Fruit fly (Drosophila melanogaster) ovary, adult (tissue): ENCODE data around the gene Nbr.

Source experiments
- CG17801 ChIP-seq: fragments of 200-800 bp; optimal IDR thresholded peaks from 2 replicates; lab custom pipeline; 2019; ENCODE audit warnings: missing biosample characterization, mild to moderate bottlenecking, missing genetic modification characterization, moderate library complexity; ENCODE audit not compliant: partially characterized antibody

Nbr gene

DNA sequence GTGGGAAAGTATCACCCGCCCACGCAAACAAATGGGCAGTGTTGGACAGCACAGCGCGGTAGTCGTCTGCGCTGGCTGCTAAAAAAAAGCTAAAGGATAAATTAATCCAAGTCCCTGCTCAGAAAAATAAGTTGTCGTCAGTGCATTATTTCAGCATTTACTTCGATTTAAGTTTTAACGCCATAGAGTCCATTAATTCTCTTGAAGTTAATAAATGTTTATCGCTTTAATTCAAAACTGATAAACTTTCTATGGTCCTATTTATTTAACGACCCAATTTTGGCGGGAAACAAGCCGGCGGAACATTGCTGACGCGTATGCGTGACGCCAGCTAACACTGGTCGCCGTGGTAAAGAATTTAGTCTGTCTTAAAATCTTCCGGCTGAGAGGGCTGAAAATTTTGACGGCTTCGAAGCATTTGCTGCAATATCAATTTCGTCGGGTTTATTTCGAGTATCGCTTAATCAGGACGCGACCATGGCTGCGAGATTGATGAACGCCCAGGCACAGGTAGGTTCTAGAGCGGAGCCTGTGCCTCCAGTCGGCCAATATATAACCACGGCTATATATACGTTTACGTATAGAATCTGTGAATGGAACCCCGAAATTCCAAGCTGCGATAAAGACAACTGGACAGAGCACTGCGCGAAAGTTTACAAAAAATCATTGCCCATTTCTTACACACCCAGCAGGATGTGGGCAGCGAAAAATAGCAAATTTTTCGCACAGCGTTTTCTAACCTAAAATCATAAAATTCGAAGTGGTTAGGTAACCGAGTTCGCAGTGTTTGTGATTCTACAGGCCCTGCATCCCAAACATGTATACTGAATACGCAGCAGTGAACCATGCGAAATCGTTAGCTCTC, 5.6 kb upstream of the Nbr start, which contains the start of the genes mAcon1, CG43345 and CG43346:
Gene mAcon1, plus strand, starts transcription at position 276 of the 865 bp plus-strand sequence.
Gene CG43345, minus strand, starts transcription at position 287 of the 865 bp plus-strand sequence.
Gene CG43346, minus strand, starts transcription at position 287 of the 865 bp plus-strand sequence.
- TF ChIP-seq CG17801 (GFP tag; lab: Kevin White, UChicago) = peak; percentile 71

DNA sequence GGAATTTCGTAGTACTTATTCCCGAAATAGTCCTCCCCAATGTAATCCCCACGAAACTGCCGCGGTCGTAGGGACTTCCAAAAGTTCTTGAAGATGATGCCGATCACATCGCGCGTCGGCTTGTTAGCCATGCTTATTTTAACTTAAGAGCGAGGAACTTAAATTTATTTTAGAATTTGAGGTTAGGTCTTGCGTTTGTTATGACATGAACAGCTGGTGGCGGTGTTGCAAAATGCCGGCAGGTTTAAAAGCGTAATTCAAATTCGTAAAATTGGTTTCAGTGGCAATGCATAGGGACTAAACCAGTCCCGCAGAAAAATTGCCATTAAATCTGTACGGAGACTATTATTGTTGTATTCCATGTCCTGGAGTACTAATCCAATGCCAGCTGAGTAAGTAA, 3.5 kb upstream of the Nbr start:
- peak; percentile 47 for TF ChIP-seq CG17801 (GFP tag; lab: Kevin White, UChicago)

DNA sequence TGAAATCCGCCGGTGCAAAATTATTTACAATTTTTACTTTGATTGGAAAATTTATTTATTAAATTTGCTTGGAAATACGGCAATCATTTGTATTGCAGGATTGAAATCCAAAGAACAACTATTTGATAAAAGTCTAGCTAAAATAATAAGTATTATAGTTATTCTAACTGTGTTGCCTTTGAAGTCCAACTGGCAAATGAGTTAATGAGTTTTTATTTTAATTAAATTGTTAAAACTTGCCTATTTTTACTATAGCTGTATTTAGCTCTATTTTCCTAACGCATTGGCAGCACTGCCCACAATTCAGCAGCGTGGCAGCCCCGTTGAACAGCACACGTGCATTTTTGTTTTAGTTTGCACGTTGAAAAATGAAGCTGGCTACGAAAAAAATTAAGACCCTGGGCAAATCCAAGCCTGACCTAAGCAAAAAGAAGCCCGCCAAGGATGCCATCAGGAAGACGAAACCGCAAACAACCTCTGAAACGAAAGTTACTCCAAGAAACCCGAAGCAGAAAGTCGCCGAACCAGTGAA, 494 bp upstream of the Nbr start, which contains the start of gene Noc2:
Gene Noc2, plus strand, starts transcription at position 331 of the 532 bp plus-strand sequence.
- TF ChIP-seq CG17801 (GFP tag; lab: Kevin White, UChicago) = no peak

DNA sequence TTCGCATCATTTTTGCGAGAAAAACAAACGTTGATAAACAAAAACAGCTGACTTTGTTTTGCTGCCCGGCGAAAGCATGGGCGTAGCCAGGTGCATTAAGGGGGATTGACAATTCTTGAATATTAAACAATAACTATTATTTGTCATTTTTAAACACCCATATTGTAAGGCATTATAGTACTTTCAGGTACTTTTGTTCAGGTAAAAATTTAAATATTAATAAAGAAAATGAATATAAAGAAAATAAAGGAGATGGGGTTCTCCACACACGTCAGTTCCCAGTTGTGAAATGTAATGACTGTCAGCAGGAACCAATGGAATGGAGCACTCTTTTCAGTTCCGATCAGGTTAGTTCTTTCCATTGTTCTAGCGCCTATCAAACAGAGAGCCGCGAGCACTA, 4.3 kb downstream of the Nbr start, which contains the start of the genes Coq3 and Pld3:
Gene Coq3, minus strand, starts transcription at position 58 of the 400 bp plus-strand sequence.
Gene Pld3, plus strand, starts transcription at position 294 of the 400 bp plus-strand sequence.
- TF ChIP-seq CG17801 (GFP tag; lab: Kevin White, UChicago) = peak; percentile 93

DNA sequence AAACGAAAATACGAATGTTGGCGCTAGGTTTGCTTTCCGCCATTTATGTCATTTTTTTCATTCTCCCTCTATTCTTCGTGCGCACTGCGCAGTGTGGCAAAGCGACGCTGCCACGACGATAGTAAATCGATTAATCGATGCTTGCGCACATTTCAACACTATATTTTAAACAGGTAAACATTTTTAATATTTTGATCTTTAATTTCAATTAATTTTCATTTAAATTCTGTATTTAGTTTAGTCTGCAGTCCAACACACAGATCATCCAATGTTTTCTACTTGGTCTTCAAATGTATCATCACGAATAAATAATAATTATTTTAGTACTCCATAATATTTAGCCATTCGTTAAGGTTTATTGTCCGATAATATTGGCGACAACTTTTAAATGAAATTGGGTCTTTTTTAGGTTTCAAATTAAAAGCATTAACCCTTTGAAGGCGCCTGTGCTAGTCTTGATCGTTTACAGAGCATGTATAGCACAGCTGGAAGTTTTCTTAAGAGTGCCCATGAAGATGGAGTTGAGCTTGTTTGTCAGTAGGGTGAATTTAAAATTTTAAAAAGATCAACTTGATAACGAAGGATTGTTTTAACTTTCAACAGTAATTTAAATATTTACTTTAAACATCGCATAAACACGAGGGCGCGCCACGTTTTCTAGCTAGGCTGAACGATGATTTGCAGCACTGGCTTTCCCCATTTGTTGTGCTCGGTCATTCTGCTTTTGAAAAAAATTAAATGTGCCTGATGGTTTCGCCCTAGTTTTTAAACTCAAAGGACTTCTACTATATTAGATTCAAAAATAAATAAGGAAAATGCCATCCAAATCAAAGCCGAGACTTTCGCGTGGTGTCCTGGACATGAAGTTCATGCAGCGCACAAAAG, 6.5 kb downstream of the Nbr start, which contains the start of the genes Mpp6 and E2f2:
Gene Mpp6, plus strand, starts transcription at position 133 of the 885 bp plus-strand sequence.
Gene E2f2, minus strand, starts transcription at position 594 of the 885 bp plus-strand sequence.
- peak; percentile 52 for TF ChIP-seq CG17801 (GFP tag; lab: Kevin White, UChicago)

DNA sequence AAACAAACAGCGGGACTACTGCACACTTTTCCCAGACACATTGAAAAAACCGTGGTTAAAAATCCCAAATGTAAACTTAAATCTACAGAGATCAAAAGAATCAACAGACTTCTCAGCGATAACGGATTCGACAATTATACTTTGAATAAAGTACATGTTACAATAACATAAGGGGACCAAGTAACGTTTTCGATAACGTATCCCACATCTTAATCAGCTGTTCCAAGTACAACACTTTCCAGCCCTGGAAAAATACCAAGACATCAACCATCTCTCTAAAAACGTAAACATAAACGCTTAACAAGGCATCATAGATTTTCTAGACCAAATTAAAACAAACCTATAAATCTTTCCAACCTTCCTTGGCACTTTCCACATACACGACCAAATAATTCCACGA, 9.0 kb downstream of the Nbr start:
- no peak for TF ChIP-seq CG17801 (GFP tag; lab: Kevin White, UChicago)

DNA sequence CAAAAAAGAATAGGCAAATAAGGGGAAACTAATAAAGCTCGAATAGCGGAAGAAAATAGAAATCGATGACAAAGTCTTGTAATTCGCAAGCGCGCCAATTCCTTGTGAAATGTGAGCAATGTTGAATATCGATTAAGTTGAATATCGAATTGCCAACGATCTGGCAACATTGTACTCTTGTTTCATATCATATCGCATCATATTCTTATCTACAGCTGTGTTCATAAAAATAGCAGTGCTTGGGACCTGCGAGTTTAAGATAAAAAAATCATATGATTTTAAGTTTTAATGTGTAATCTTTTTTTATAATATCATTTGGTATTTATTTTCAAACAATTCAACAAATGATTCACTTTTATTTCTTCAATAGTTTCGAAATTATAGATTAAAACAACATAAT, 13.8 kb downstream of the Nbr start:
- no peak for TF ChIP-seq CG17801 (GFP tag; lab: Kevin White, UChicago)

DNA sequence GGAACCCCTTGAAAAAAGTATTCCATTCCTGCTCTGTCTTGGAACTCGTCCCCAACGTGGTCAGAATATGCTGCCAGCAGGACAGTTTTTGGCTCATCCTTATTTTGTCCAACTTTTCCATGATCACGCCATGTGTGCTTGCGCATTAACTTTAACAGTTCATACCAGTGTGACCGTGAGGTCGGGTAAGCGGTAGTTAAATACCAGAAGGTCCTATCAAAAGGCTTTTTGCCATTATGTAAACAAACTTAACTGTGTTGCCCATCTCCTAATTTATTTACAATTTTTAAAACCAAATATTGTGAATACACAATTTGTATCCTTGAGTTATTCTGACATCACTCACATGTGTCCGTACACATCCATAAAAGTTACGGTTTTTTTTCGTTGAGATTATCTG, 14.6 kb downstream of the Nbr start, which contains the start of gene del:
Gene del, minus strand, starts transcription at position 305 of the 400 bp plus-strand sequence.
- TF ChIP-seq CG17801 (GFP tag; lab: Kevin White, UChicago) = no peak

DNA sequence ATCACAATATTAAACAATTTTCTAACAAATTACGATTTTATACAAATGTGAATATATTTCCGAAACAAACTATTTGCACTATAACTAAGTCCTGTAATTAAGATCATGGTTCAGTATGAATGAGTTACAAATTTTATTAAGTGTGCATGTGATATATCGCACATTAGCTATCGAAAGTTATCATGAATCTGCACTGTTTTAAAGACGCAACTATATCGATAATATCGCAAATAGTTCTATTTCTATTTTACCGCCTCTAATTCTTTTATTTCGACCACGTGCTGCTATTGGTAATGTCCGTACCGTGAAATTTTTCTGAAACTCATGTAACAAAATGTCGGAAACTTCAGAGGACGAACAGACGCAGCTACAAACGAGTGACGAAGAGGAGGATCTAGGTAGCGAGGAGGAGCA, 19.9 kb downstream of the Nbr start, which contains the start of gene pths:
Gene pths, plus strand, starts transcription at position 258 of the 414 bp plus-strand sequence.
- no peak for TF ChIP-seq CG17801 (GFP tag; lab: Kevin White, UChicago)

DNA sequence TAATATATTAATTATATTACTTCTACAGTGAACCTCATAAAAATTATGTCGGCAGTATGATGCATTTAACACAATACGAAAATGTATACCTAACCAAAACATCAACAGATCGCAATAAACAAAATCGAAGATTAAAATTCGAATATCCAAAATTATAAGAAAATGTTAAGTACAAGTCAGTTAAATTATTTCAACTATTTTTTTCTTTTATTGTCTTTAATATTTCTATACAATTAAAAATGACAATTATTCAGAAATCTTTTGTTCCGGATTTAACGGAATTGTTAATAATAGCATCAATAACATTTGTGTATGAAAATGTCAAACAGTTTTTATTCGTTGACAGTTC, 20.4 kb downstream of the Nbr start:
- TF ChIP-seq CG17801 (GFP tag; lab: Kevin White, UChicago) = no peak

DNA sequence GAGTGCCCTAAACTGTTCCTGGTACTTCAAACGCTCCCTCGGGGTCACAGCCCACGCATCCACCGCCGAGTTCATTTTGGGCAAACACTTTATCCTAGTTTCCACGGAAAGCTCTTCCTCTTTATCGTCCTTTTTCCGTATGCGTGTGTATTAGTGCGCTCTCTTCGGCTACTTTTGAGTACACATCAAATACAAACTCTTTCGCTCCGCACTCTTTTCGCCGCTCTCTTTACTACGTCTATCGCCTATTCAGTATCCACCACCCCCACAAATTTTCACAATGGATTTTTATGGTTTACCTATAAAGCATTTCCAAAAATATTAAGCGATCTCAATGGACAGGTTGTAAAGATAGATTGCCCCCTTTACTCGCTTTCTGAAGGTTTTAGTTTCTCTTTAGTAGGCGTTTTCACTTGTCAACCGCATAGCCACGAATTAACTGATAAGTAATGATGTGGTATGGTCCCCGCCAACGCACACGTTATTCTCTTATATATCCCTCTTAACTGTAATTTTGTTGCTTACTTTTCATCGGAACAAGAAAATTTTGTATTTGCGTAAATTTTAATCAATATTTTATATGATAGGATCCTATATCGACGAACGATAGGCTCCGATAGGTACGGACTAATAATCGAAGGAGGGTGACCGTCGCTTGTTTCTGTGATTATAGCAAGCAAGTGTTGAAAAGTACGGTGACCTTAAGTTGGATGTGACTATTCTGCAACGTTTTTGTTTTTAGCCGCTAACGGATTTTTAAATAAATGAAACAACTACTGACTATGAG, 21.0 kb downstream of the Nbr start, which contains the start of gene Dap160:
Gene Dap160, minus strand, starts transcription at position 634 of the 787 bp plus-strand sequence.
- no peak for TF ChIP-seq CG17801 (GFP tag; lab: Kevin White, UChicago)

DNA sequence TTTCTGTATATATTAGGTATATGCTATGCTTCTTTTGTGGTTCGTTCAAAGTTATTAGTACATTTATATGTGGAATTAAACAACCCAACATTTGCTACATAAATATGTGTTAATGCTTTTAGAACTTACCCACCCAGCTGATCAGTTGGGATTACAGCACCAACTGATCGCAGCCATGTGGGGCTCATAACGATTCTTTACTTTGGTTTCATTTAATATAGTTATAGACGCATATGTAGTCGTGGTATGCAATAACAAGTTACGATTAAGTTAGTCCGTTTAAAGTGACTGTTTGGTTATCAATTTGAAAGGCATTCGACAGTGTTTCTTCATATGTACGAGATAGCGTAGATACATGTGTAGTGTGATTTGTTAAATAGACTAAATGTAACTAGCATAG, 27.1 kb downstream of the Nbr start:
- TF ChIP-seq CG17801 (GFP tag; lab: Kevin White, UChicago) = no peak

DNA sequence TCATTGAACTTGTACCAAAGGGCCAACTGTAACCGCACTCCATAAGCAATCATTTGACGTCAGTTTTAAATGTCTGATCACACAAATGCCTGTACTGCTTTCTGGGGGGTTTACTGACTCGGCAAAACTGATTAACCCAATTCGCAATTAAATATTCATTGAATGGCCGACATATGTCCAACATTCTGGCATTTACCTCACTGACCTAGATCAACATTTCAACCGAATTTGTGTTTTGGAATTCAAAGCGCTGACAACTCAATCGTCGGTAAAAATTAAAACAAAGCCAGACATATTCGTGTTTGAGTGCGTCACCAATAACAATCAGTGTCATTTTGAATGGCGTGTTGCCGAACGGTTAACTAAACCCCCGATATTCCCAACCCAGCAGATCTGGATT, 47.2 kb downstream of the Nbr start:
- TF ChIP-seq CG17801 (GFP tag; lab: Kevin White, UChicago) = no peak
